Fruit fly (Drosophila melanogaster) whole organism: Measurements from ENCODE around the gene CG9961.

Experiments used
- CG8478 ChIP-seq: fragments of >200 bp; optimal IDR thresholded peaks from 2 replicates; lab custom pipeline; 2018; ENCODE audit warnings: inconsistent platforms
- Dll ChIP-seq: fragments of >200 bp; optimal IDR thresholded peaks from 2 replicates; lab custom pipeline; 2017
- EcR ChIP-seq, 2 experiments: fragments of >200 bp; optimal IDR thresholded peaks; 2 replicates each; lab custom pipeline; 2017; ENCODE audit warnings: missing biosample characterization in 2 of 2, missing genetic modification characterization in 2 of 2, missing genetic modification reagents in 2 of 2
- pan ChIP-seq: fragments of >200 bp; optimal IDR thresholded peaks from 2 replicates; lab custom pipeline; 2017
- psq ChIP-seq: fragments of >200 bp; optimal IDR thresholded peaks from 2 replicates; lab custom pipeline; 2017
- usp ChIP-seq: fragments of >200 bp; optimal IDR thresholded peaks from 2 replicates; lab custom pipeline; 2017; ENCODE audit warnings: missing biosample characterization, missing genetic modification characterization, mixed read lengths

CG9961 gene

DNA sequence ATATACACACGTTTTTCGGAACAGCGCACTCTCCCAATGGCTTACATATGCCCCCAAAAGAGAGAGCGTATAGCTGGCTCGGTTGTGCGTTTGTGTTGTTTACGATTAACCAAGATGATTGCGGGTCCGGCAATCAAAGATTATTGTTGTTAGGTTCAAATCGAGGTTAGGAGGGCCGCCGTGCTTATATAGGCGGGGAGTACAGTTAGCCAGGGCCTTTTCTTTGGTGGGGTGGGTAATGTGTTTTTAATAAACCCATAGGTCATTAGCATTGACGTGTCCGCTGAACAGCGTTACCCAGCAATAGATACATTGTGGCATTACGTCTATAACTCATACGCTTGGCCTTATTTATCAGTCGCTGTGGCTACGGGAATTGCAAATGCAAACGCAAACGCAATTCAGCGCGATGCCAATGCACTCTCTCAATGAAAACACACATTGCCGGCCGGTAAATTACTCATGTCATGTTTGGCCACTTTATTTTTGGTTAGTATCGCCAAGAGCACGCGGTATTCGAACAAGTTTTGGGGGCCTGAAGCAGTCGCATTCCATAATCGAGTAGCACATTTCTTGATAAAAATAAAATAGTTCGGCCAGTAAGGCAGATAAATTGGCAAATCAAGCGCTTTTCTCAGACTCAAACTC is 9.2 kb upstream of the CG9961 start:
- TF ChIP-seq EcR (GFP tag; optimal IDR thresholded peaks at IDR 0.05; lab: Kevin White, UChicago): peak in 1 of 2 experiments; percentile 67
- TF ChIP-seq pan (lab: Kevin White, UChicago): no peak

DNA sequence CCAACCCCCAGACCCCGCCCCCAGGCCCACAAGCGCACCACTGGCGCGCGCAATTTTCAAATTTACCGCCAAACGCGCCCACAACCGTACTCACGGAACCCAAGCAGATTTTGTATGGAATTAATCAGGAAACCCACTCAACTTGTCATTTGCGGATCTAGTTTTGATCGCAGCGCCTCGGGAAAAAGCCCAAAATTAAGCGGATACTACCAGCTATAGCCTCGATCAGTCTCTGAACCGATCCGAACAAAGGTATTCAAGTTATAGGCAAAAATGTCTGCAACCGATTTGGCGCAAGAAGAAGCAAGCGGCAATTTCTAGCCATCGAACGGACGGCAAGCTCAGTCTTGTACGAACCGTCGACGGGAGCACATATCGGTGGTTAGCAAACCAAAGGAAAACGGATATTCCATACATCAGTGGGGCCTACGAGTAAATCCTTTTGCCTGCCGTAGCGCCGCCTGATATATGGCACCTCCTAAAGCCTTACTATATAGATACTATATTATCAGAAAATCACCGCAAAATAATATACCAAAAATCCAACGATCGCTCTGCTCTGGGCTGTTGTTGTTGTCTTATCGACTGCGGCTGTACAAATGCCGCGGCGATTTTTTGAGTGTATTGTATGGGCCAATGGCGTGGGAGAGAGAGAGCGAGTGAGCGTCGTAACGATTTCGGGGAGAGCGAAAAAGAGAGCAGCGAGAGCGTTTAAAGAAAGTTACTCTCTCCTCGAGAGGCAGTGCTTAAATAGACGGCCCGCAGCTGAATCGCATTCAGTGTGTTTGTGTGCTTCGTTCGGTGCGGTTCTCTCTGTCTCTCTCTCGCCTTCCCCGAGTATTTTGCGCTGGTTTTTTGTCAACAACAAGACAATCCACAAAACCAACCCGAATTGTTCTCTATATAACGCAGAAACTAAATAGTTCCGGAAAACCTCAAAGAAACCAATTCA is 8.0 kb upstream of the CG9961 start, which contains the start of gene Pgk:
Pgk (minus strand) TSS at position 609 of the 952 bp plus-strand sequence.
- peak; percentile 100 for TF ChIP-seq Dll
- peak; percentile 84 for TF ChIP-seq psq
- no peak for TF ChIP-seq CG8478 (lab: Kevin White, UChicago)
- TF ChIP-seq EcR (GFP tag; optimal IDR thresholded peaks at IDR 0.05; lab: Kevin White, UChicago): no peak

DNA sequence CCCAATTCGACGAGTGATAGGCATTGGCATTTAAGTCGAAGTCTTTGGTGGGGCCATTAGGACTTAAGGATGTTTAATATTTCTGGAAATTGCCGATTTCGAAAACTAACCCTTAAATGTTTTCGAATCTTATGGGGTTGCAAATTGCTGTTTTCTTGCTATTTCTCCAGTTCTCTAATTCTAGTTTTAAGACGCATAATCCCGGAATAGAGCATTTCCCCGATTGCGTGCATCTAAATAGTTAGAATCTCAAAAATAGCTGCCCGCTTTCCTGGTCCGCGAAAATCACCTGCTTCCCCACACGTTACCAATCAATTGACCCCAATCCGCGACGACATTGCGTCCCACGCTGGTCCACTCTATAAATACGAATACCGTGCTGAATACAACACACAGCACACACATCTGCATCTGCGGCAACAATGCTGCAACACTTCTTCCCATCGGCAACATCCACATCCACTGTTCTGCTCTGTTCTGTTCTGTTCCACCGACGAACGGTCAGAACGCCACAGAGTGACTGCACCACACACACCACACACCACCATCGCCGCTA is 7.2 kb upstream of the CG9961 start, which contains the start of gene Bacc:
Bacc (plus strand) TSS at position 542 of the 556 bp plus-strand sequence.
- no peak for TF ChIP-seq usp (GFP tag; lab: Kevin White, UChicago)
- no peak for TF ChIP-seq CG8478 (lab: Kevin White, UChicago)
- TF ChIP-seq psq: no peak
- TF ChIP-seq Dll: no peak
- TF ChIP-seq pan (lab: Kevin White, UChicago): no peak
- no peak for TF ChIP-seq EcR (GFP tag; optimal IDR thresholded peaks at IDR 0.05; lab: Kevin White, UChicago)

DNA sequence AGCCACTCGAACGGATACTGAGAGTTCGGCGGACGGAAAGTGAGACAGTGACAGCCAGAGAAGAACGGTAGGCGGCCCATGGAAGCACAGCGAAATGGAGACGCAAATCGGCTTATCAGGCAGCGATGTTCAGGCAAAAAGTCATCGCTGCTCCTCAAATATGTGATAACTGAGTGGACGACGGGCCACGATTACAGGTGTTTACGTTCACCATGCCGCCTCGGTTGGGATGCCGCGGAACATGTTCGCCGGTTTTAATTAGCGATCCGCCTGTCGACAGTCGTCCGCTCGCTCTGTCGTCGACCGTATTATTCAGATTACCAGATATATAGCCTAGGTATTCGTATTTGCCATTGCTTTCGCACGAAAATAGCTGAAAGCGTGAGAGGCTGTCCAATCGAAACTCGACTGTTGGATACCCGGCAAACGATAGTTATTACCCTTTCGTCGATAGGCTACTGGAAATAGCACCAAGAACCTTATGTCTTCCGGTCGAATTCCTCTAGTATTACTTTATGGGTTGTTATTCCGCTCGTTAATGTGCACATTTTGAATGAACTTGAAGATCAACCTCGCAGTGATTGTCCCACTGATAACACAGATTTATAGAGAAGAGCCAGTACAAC is 6.5 kb upstream of the CG9961 start:
- TF ChIP-seq usp (GFP tag; lab: Kevin White, UChicago) (no peak), Dll (peak; percentile 32)

dm6 chr2L:2750337-2751084 is 5.8 kb upstream of the CG9961 start:
- TF ChIP-seq CG8478 (lab: Kevin White, UChicago) (no peak), pan (lab: Kevin White, UChicago) (no peak), Dll (no peak), psq (no peak), usp (GFP tag; lab: Kevin White, UChicago) (no peak), EcR (GFP tag; optimal IDR thresholded peaks at IDR 0.05; lab: Kevin White, UChicago) (no peak)

DNA sequence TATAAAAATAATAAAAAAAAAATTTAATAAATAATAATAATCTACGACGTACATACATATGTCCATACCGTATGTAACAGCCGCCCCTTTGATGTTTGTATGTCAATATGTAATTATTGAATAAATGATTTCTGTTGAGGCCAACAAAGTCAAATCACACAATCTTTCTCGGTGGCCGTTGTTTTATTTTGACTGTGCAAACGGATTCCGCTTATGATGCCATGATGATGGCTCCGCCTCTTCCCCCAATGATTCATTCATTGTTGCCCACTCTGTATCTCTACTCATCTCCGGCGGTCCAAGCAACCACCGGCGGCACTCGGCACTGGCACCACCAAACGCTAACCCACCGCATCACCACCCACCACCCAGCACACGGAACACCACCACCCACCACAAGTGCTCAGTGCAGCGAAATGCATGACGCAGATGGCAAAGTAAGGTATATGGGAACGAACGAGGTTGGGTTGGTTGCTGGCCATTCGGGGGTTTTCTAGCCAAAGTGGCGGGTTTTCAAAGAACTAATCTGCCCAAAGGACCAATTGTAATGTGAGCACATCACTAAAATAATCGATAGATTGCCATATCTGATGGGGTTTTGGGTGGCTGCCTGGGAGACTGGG is 4.5 kb upstream of the CG9961 start:
- TF ChIP-seq usp (GFP tag; lab: Kevin White, UChicago) (no peak), Dll (peak; percentile 15)

dm6 chr2L:2748480-2749143 is 3.9 kb upstream of the CG9961 start:
- no peak for TF ChIP-seq EcR (GFP tag; optimal IDR thresholded peaks at IDR 0.05; lab: Kevin White, UChicago)
- no peak for TF ChIP-seq usp (GFP tag; lab: Kevin White, UChicago)
- no peak for TF ChIP-seq Dll
- no peak for TF ChIP-seq psq

dm6 chr2L:2739820-2740230 is 4.9 kb downstream of the CG9961 start, which contains the start of gene Hrs:
Hrs (plus strand) TSS chr2L:2739986.
- no peak for TF ChIP-seq Dll
- no peak for TF ChIP-seq pan (lab: Kevin White, UChicago)
- no peak for TF ChIP-seq psq
- TF ChIP-seq usp (GFP tag; lab: Kevin White, UChicago): no peak
- TF ChIP-seq CG8478 (lab: Kevin White, UChicago): no peak
- TF ChIP-seq EcR (GFP tag; optimal IDR thresholded peaks at IDR 0.05; lab: Kevin White, UChicago): no peak

DNA sequence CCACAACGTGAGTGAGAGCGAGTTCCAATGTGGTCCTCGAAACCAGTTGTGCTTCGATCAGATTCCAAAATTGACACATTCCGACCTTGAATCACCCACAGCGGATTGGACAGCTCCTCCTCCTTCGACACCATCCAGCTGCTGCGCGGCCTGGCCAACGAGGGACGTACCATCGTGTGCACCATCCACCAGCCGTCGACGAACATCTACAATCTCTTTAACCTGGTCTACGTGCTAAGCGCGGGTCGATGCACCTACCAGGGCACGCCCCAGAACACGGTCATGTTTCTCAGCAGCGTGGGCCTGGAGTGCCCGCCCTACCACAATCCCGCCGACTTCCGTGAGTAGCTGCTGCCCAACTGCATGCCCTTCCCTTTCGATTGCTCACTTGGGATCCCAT is 7.2 kb downstream of the CG9961 start:
- no peak for TF ChIP-seq pan (lab: Kevin White, UChicago)
- TF ChIP-seq Dll: no peak
- no peak for TF ChIP-seq psq
- TF ChIP-seq usp (GFP tag; lab: Kevin White, UChicago): no peak
- TF ChIP-seq EcR (GFP tag; optimal IDR thresholded peaks at IDR 0.05; lab: Kevin White, UChicago): no peak
- TF ChIP-seq CG8478 (lab: Kevin White, UChicago): no peak

dm6 chr2L:2735539-2735938 is 9.2 kb downstream of the CG9961 start:
- TF ChIP-seq psq (no peak), EcR (GFP tag; optimal IDR thresholded peaks at IDR 0.05; lab: Kevin White, UChicago) (no peak), usp (GFP tag; lab: Kevin White, UChicago) (no peak), pan (lab: Kevin White, UChicago) (no peak), Dll (no peak), CG8478 (lab: Kevin White, UChicago) (no peak)

dm6 chr2L:2734946-2735345 is 9.8 kb downstream of the CG9961 start:
- TF ChIP-seq CG8478 (lab: Kevin White, UChicago) (no peak), Dll (no peak), usp (GFP tag; lab: Kevin White, UChicago) (no peak), psq (no peak), pan (lab: Kevin White, UChicago) (no peak), EcR (GFP tag; optimal IDR thresholded peaks at IDR 0.05; lab: Kevin White, UChicago) (no peak)
